Worm (Caenorhabditis elegans) whole organism, L4 larva: ENCODE data around the gene unc-104.

Experiments used
- egl-27 ChIP-seq: sonication (generic microtip); optimal IDR thresholded peaks from 3 replicates; lab custom pipeline; 2017; ENCODE audit warnings: missing biosample characterization, missing genetic modification reagents, missing genetic modification characterization
- madf-9 ChIP-seq: fragments of 200-800 bp; sonication (Bioruptor generic); conservative IDR thresholded peaks from 2 replicates; pipeline ENCODE4 v1.3.6; 2022; ENCODE audit warnings: missing genetic modification reagents, missing genetic modification characterization, missing compliant biosample characterization

ce11 chrII:7059274-7059757, 64.5 kb downstream of the unc-104 start:
- TF ChIP-seq egl-27 (tag; lab: Kevin White, UChicago), result no peak
- no peak for TF ChIP-seq madf-9
